Fruit fly (Drosophila melanogaster): ENCODE measurements around the gene CG31559.

dm6 chr3R:6110916-6111315 is 46.1 kb downstream of the CG31559 start, which contains the start of gene Obp83ef:
- TF ChIP-seq Sox14 (GFP tag; optimal IDR thresholded peaks at IDR 0.05) (no peak), CG6276 (GFP tag; optimal IDR thresholded peaks at IDR 0.05) (no peak), cyc (GFP tag; optimal IDR thresholded peaks at IDR 0.05) (no peak), CG16779 (tag; optimal IDR thresholded peaks at IDR 0.05) (no peak)
